Worm (Caenorhabditis elegans): Measurements from ENCODE around the gene T28H11.7.
"Not testable (repeated sequence)": the region's sequence is repeated elsewhere in the genome, so short reads cannot be mapped to it uniquely, and the experiment has no call there.

T28H11.7 gene

ce11 chrIV:5031346-5031745, 14.4 kb upstream of the T28H11.7 start:
- TF ChIP-seq ztf-23 (GFP tag; IDR thresholded peaks at IDR 0.05) (no peak), T22C8.4 (GFP tag; IDR thresholded peaks at IDR 0.05) (no peak), cog-1 (tag; optimal IDR thresholded peaks at IDR 0.05) (no peak), klf-2 (GFP tag; conservative IDR thresholded peaks at IDR 0.05) (no peak), ref-1 (GFP tag; conservative IDR thresholded peaks at IDR 0.05) (no peak), tab-1 (GFP tag; IDR thresholded peaks at IDR 0.05) (no peak), flt-1 (GFP tag; IDR thresholded peaks at IDR 0.05) (no peak), med-1 (GFP tag; optimal IDR thresholded peaks at IDR 0.05; ENCODE audit: insufficient read depth) (no peak), ztf-29 (GFP tag; IDR thresholded peaks at IDR 0.05) (no peak)

DNA sequence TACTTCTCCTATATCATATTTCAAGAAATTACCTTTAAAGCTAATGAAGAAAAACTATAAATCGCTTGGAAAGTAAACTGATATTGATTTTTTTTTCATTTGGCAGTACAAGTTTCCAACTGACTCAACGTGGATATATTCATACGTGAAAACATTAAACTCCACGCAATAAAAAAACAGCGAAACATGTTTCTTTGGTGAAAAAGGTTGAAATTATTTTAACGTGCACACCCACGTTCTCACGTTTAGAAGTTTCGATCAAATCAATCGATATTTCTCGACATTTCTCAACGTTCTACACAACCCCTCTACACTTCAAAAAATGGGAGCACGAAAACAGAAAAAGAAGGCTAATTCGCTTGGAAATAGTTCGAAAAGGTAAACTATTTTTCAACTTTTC, 12.0 kb upstream of the T28H11.7 start, which contains the start of the genes best-6 and C09B9.2:
Gene best-6, minus strand, starts transcription at position 101 of the 400 bp plus-strand sequence.
Gene C09B9.2, plus strand, starts transcription at position 314 of the 400 bp plus-strand sequence.
- TF ChIP-seq T22C8.4 (GFP tag; IDR thresholded peaks at IDR 0.05) (no peak), cog-1 (tag; optimal IDR thresholded peaks at IDR 0.05) (no peak), med-1 (GFP tag; optimal IDR thresholded peaks at IDR 0.05; ENCODE audit: insufficient read depth) (no peak), ztf-29 (GFP tag; IDR thresholded peaks at IDR 0.05) (no peak)

ce11 chrIV:5025646-5026045, 8.7 kb upstream of the T28H11.7 start, which contains the start of gene C09B9.85:
C09B9.85 (minus strand) TSS chrIV:5025746.
- no peak for TF ChIP-seq flt-1 (GFP tag; IDR thresholded peaks at IDR 0.05)
- no peak for TF ChIP-seq T22C8.4 (GFP tag; IDR thresholded peaks at IDR 0.05)
- no peak for TF ChIP-seq ztf-29 (GFP tag; IDR thresholded peaks at IDR 0.05)
- TF ChIP-seq med-1 (GFP tag; optimal IDR thresholded peaks at IDR 0.05; ENCODE audit: insufficient read depth): no peak
- TF ChIP-seq tab-1 (GFP tag; IDR thresholded peaks at IDR 0.05): no peak
- no peak for TF ChIP-seq cog-1 (tag; optimal IDR thresholded peaks at IDR 0.05)
- TF ChIP-seq ref-1 (GFP tag; conservative IDR thresholded peaks at IDR 0.05): no peak
- TF ChIP-seq klf-2 (GFP tag; conservative IDR thresholded peaks at IDR 0.05): no peak
- TF ChIP-seq ztf-23 (GFP tag; IDR thresholded peaks at IDR 0.05): no peak

ce11 chrIV:5020533-5020932, 3.6 kb upstream of the T28H11.7 start, which contains the start of gene T28H11.8:
T28H11.8 (minus strand) TSS chrIV:5020633.
- TF ChIP-seq flt-1 (GFP tag; IDR thresholded peaks at IDR 0.05): no peak
- TF ChIP-seq ref-1 (GFP tag; conservative IDR thresholded peaks at IDR 0.05): no peak
- no peak for TF ChIP-seq klf-2 (GFP tag; conservative IDR thresholded peaks at IDR 0.05)
- TF ChIP-seq ztf-29 (GFP tag; IDR thresholded peaks at IDR 0.05): no peak
- TF ChIP-seq tab-1 (GFP tag; IDR thresholded peaks at IDR 0.05): no peak
- TF ChIP-seq ztf-23 (GFP tag; IDR thresholded peaks at IDR 0.05): no peak

- not testable (repeated sequence) for TF ChIP-seq klf-2 (GFP tag; conservative IDR thresholded peaks at IDR 0.05); cog-1 (tag; optimal IDR thresholded peaks at IDR 0.05); ref-1 (GFP tag; conservative IDR thresholded peaks at IDR 0.05)
Measured at ce11 chrIV:5016461-5016860, 514 bp downstream of the T28H11.7 start, which contains the start of gene ssq-4. ssq-4 (plus strand) TSS chrIV:5016479.

ce11 chrIV:5012241-5012640, 4.7 kb downstream of the T28H11.7 start, which contains the start of gene srm-1:
srm-1 (plus strand) TSS chrIV:5012541.
- no peak for TF ChIP-seq ref-1 (GFP tag; conservative IDR thresholded peaks at IDR 0.05)
- TF ChIP-seq ztf-23 (GFP tag; IDR thresholded peaks at IDR 0.05): no peak
- TF ChIP-seq cog-1 (tag; optimal IDR thresholded peaks at IDR 0.05): no peak
- TF ChIP-seq tab-1 (GFP tag; IDR thresholded peaks at IDR 0.05): no peak
- TF ChIP-seq T22C8.4 (GFP tag; IDR thresholded peaks at IDR 0.05): no peak
- TF ChIP-seq flt-1 (GFP tag; IDR thresholded peaks at IDR 0.05): no peak
- TF ChIP-seq klf-2 (GFP tag; conservative IDR thresholded peaks at IDR 0.05): no peak
- no peak for TF ChIP-seq ztf-29 (GFP tag; IDR thresholded peaks at IDR 0.05)
- no peak for TF ChIP-seq med-1 (GFP tag; optimal IDR thresholded peaks at IDR 0.05; ENCODE audit: insufficient read depth)

DNA sequence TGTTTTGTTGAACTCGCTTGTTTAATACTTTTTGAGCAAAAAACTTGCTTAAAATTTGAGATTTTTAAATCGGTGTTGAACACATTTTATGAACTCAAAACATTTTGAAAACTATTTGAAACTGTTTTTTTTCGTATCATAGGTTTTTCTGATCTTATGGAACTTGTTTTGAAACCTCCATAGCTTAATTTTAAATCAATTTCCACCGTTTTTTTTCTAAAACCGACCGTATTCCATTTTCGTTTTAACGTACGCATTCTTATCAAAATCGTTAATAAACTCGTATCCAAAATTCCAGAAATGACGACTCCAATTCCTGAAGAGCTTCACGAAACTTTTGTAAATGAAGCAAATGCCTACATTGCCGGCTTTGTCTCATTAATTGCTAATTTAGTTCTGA, 8.6 kb downstream of the T28H11.7 start, which contains the start of gene srm-2:
Gene srm-2, plus strand, starts transcription at position 301 of the 400 bp plus-strand sequence.
- TF ChIP-seq cog-1 (tag; optimal IDR thresholded peaks at IDR 0.05): no peak
- no peak for TF ChIP-seq klf-2 (GFP tag; conservative IDR thresholded peaks at IDR 0.05)
- TF ChIP-seq ztf-23 (GFP tag; IDR thresholded peaks at IDR 0.05): no peak
- no peak for TF ChIP-seq ref-1 (GFP tag; conservative IDR thresholded peaks at IDR 0.05)
- no peak for TF ChIP-seq ztf-29 (GFP tag; IDR thresholded peaks at IDR 0.05)
- no peak for TF ChIP-seq tab-1 (GFP tag; IDR thresholded peaks at IDR 0.05)
- no peak for TF ChIP-seq T22C8.4 (GFP tag; IDR thresholded peaks at IDR 0.05)
- TF ChIP-seq flt-1 (GFP tag; IDR thresholded peaks at IDR 0.05): no peak
- no peak for TF ChIP-seq med-1 (GFP tag; optimal IDR thresholded peaks at IDR 0.05; ENCODE audit: insufficient read depth)

DNA sequence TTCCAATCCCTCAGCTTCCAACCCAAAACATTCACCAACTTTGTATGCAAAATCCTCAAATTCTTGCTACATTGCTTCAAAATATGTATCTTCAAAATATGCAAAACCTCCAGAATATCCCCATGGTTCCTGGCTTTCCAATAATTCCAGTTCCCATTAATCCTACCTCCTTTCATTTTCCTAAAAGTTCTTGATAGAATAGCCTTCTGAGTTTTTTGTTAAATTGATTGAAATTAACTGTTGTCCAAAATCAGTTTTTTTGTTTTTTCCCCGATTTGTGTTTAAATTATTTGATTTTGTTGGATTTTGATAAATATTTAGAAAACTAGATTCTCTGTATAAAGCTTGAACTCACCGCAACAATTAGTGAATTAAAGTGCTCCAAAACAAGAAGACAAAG, 11.8 kb downstream of the T28H11.7 start:
- TF ChIP-seq tab-1 (GFP tag; IDR thresholded peaks at IDR 0.05) (no peak), T22C8.4 (GFP tag; IDR thresholded peaks at IDR 0.05) (no peak)

DNA sequence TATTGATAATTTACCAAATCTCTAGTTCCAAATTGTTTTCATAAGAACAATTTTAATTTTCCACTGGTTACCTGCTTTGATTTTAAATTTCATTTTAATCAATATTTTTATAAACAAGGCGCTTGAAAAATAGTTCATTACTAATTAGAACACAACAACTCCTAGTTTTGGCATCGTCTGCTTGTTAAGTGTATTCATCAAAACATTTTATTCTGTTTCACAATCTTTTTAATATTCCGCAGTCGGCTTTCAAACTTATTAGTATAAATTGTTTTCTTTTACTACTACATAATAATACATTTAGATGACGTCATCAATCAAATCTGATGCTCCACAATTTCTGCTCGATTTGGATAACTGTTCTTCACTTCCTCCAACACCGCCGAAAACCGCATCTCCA, 14.5 kb downstream of the T28H11.7 start, which contains the start of gene pes-1:
Gene pes-1, plus strand, starts transcription at position 301 of the 400 bp plus-strand sequence.
- TF ChIP-seq med-1 (GFP tag; optimal IDR thresholded peaks at IDR 0.05; ENCODE audit: insufficient read depth) (no peak), flt-1 (GFP tag; IDR thresholded peaks at IDR 0.05) (no peak), ztf-23 (GFP tag; IDR thresholded peaks at IDR 0.05) (no peak), ztf-29 (GFP tag; IDR thresholded peaks at IDR 0.05) (no peak), T22C8.4 (GFP tag; IDR thresholded peaks at IDR 0.05) (no peak), tab-1 (GFP tag; IDR thresholded peaks at IDR 0.05) (no peak), cog-1 (tag; optimal IDR thresholded peaks at IDR 0.05) (no peak), ref-1 (GFP tag; conservative IDR thresholded peaks at IDR 0.05) (no peak), klf-2 (GFP tag; conservative IDR thresholded peaks at IDR 0.05) (no peak)

DNA sequence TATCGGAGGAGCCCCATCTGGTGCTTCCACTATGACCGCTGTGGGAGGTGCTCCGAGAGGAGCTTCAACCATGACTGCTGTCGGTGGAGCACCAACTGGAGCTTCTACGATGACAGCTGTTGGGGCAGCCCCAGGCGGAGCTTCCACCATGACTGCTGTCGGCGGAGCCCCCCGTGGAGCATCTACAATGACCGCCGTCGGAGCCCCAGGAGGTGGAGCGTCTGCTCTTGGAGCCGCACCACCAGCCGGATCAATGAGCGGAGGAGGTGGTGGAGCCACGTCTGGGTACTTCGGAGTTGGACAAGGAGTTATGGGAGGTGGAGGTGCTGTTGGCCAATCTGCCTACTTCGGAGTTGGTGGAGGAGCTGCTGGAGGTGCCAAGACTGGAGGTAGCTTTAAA, 20.0 kb downstream of the T28H11.7 start:
- TF ChIP-seq med-1 (GFP tag; optimal IDR thresholded peaks at IDR 0.05; ENCODE audit: insufficient read depth) (no peak), cog-1 (tag; optimal IDR thresholded peaks at IDR 0.05) (no peak), T22C8.4 (GFP tag; IDR thresholded peaks at IDR 0.05) (no peak)

All from whole organism, midembryonic.